Worm (Caenorhabditis elegans) whole organism, mixed stage, embryonic: ENCODE results near the gene pola-1.

Experiments used
- M03D4.4 ChIP-seq: sonication (generic microtip); optimal IDR thresholded peaks from 2 replicates; lab custom pipeline; 2017; ENCODE audit warnings: mild to moderate bottlenecking, missing genetic modification characterization, missing compliant biosample characterization
- bed-3 ChIP-seq: fragments of 200-800 bp; sonication (Bioruptor generic); optimal IDR thresholded peaks from 3 replicates; lab custom pipeline; 2018; ENCODE audit warnings: mild to moderate bottlenecking, missing genetic modification characterization, moderate library complexity, missing compliant biosample characterization
- blmp-1 ChIP-seq: fragments of 150-350 bp; optimal IDR thresholded peaks from 2 replicates; lab custom pipeline; 2014; ENCODE audit warnings: missing biosample characterization, missing genetic modification characterization
- ceh-39 ChIP-seq: fragments of 150-350 bp; optimal IDR thresholded peaks from 2 replicates; lab custom pipeline; 2014; ENCODE audit warnings: missing biosample characterization, missing genetic modification characterization
- ceh-43 ChIP-seq: fragments of 200-800 bp; sonication (Bioruptor generic); optimal IDR thresholded peaks from 2 replicates; lab custom pipeline; 2018; ENCODE audit warnings: mild to moderate bottlenecking, missing genetic modification characterization, moderate library complexity, missing compliant biosample characterization
- ceh-83 ChIP-seq: fragments of 200-800 bp; sonication (Bioruptor generic); optimal IDR thresholded peaks from 2 replicates; lab custom pipeline; 2018; ENCODE audit warnings: mild to moderate bottlenecking, missing genetic modification characterization, missing compliant biosample characterization
- ces-1 ChIP-seq: fragments of 150-350 bp; optimal IDR thresholded peaks from 2 replicates; lab custom pipeline; 2014; ENCODE audit warnings: missing biosample characterization, missing genetic modification reagents, missing genetic modification characterization
- cnd-1 ChIP-seq: fragments of 200-800 bp; sonication (Bioruptor generic); optimal IDR thresholded peaks from 2 replicates; lab custom pipeline; 2018; ENCODE audit warnings: mild to moderate bottlenecking, missing genetic modification characterization, missing compliant biosample characterization
- drap-1 ChIP-seq: fragments of 200-800 bp; sonication (Bioruptor generic); optimal IDR thresholded peaks from 3 replicates; lab custom pipeline; 2018; ENCODE audit warnings: mild to moderate bottlenecking, missing genetic modification characterization, missing compliant biosample characterization
- elt-1 ChIP-seq: sonication (generic microtip); optimal IDR thresholded peaks from 2 replicates; lab custom pipeline; 2017; ENCODE audit warnings: missing genetic modification characterization, mild to moderate bottlenecking, missing compliant biosample characterization, antibody characterized with exemption, moderate library complexity, borderline replicate concordance; ENCODE audit not compliant: insufficient read depth
- elt-3 ChIP-seq: fragments of 150-350 bp; optimal IDR thresholded peaks from 2 replicates; lab custom pipeline; 2014; ENCODE audit warnings: missing biosample characterization, missing genetic modification characterization
- flh-1 ChIP-seq: fragments of 200-800 bp; sonication (Bioruptor generic); optimal IDR thresholded peaks from 2 replicates; lab custom pipeline; 2018; ENCODE audit warnings: mild to moderate bottlenecking, missing genetic modification characterization, moderate library complexity, missing compliant biosample characterization
- ham-2 ChIP-seq: fragments of 200-800 bp; sonication (Bioruptor generic); optimal IDR thresholded peaks from 2 replicates; lab custom pipeline; 2018; ENCODE audit warnings: mild to moderate bottlenecking, missing genetic modification characterization, missing compliant biosample characterization
- hlh-1 ChIP-seq: fragments of 150-350 bp; optimal IDR thresholded peaks from 2 replicates; lab custom pipeline; 2014; ENCODE audit warnings: missing biosample characterization, missing genetic modification reagents, missing genetic modification characterization
- lin-13 ChIP-seq: fragments of 150-350 bp; optimal IDR thresholded peaks from 2 replicates; lab custom pipeline; 2014; ENCODE audit warnings: missing biosample characterization, missing genetic modification characterization
- lin-32 ChIP-seq: fragments of 200-800 bp; sonication (Bioruptor generic); optimal IDR thresholded peaks from 2 replicates; lab custom pipeline; 2018; ENCODE audit warnings: mild to moderate bottlenecking, missing genetic modification characterization, missing compliant biosample characterization
- lsy-2 ChIP-seq: fragments of 150-350 bp; optimal IDR thresholded peaks from 2 replicates; lab custom pipeline; 2014; ENCODE audit warnings: missing biosample characterization, missing genetic modification characterization
- mab-5 ChIP-seq: fragments of 150-350 bp; optimal IDR thresholded peaks from 2 replicates; lab custom pipeline; 2014; ENCODE audit warnings: missing biosample characterization, missing genetic modification characterization
- mep-1 ChIP-seq: fragments of 150-350 bp; optimal IDR thresholded peaks from 2 replicates; lab custom pipeline; 2017; ENCODE audit warnings: missing biosample characterization, missing genetic modification reagents, missing genetic modification characterization, inconsistent platforms
- mls-2 ChIP-seq: sonication (generic microtip); optimal IDR thresholded peaks from 2 replicates; lab custom pipeline; 2016; ENCODE audit warnings: mild to moderate bottlenecking, missing genetic modification characterization, moderate library complexity, missing compliant biosample characterization
- nhr-12 ChIP-seq: fragments of 150-350 bp; optimal IDR thresholded peaks from 2 replicates; lab custom pipeline; 2014; ENCODE audit warnings: missing biosample characterization, missing genetic modification characterization
- nhr-2 ChIP-seq: fragments of 150-350 bp; optimal IDR thresholded peaks from 2 replicates; lab custom pipeline; 2014; ENCODE audit warnings: missing biosample characterization, missing genetic modification characterization
- nhr-237 ChIP-seq: fragments of 150-350 bp; optimal IDR thresholded peaks from 2 replicates; lab custom pipeline; 2014; ENCODE audit warnings: missing biosample characterization, missing genetic modification characterization
- nhr-28 ChIP-seq: fragments of 150-350 bp; optimal IDR thresholded peaks from 2 replicates; lab custom pipeline; 2014; ENCODE audit warnings: missing biosample characterization, missing genetic modification characterization
- nhr-76 ChIP-seq: sonication (generic microtip); optimal IDR thresholded peaks from 2 replicates; lab custom pipeline; 2017; ENCODE audit warnings: missing biosample characterization, missing genetic modification characterization
- pha-4 ChIP-seq: fragments of 150-350 bp; optimal IDR thresholded peaks from 2 replicates; lab custom pipeline; 2018; ENCODE audit warnings: missing biosample characterization, missing genetic modification reagents, missing genetic modification characterization
- sem-2 ChIP-seq: fragments of 200-800 bp; sonication (Bioruptor generic); optimal IDR thresholded peaks from 2 replicates; lab custom pipeline; 2018; ENCODE audit warnings: mild to moderate bottlenecking, missing genetic modification characterization, missing compliant biosample characterization
- snpc-4 ChIP-seq: fragments of 150-350 bp; optimal IDR thresholded peaks from 2 replicates; lab custom pipeline; 2014; ENCODE audit warnings: missing biosample characterization, missing genetic modification characterization
- sptf-1 ChIP-seq: sonication (generic microtip); optimal IDR thresholded peaks from 2 replicates; lab custom pipeline; 2017; ENCODE audit warnings: mild to moderate bottlenecking, missing genetic modification characterization, moderate library complexity, missing compliant biosample characterization
- tbx-8 ChIP-seq: fragments of 200-800 bp; sonication (Bioruptor generic); optimal IDR thresholded peaks from 2 replicates; lab custom pipeline; 2018; ENCODE audit warnings: mild to moderate bottlenecking, missing genetic modification characterization, moderate library complexity, missing compliant biosample characterization
- unc-120 ChIP-seq: sonication (generic microtip); optimal IDR thresholded peaks from 2 replicates; lab custom pipeline; 2017; ENCODE audit warnings: missing genetic modification characterization, missing compliant biosample characterization; ENCODE audit not compliant: poor library complexity, severe bottlenecking
- unc-39 ChIP-seq: fragments of 150-350 bp; optimal IDR thresholded peaks from 2 replicates; lab custom pipeline; 2014; ENCODE audit warnings: missing biosample characterization, missing genetic modification characterization
- unc-62 ChIP-seq: fragments of 150-350 bp; optimal IDR thresholded peaks from 2 replicates; lab custom pipeline; 2014; ENCODE audit warnings: missing biosample characterization, missing genetic modification reagents, missing genetic modification characterization
- zip-8 ChIP-seq: fragments of 150-350 bp; optimal IDR thresholded peaks from 2 replicates; lab custom pipeline; 2014; ENCODE audit warnings: missing biosample characterization, missing genetic modification characterization
- ztf-11 ChIP-seq: fragments of 150-350 bp; optimal IDR thresholded peaks from 2 replicates; lab custom pipeline; 2014; ENCODE audit warnings: missing biosample characterization, missing genetic modification characterization

pola-1 gene

ce11 chrIII:11141791-11142490, at the start of gene pola-1, which contains the start of gene Y47D3A.1:
Gene pola-1 (plus strand): TSS chrIII:11142448.
Gene Y47D3A.1 (minus strand): TSS chrIII:11141841.
- TF ChIP-seq sem-2 (GFP tag; lab: Kevin White, UChicago) = no peak
- TF ChIP-seq tbx-8 (GFP tag; lab: Kevin White, UChicago) = no peak
- peak; percentile 63 for TF ChIP-seq ceh-39 (tag; lab: Kevin White, UChicago)
- no peak for TF ChIP-seq unc-39 (tag; lab: Kevin White, UChicago)
- TF ChIP-seq drap-1 = peak; percentile 10
- TF ChIP-seq hlh-1 (tag; lab: Kevin White, UChicago) = peak; percentile 36
- peak; percentile 40 for TF ChIP-seq nhr-237 (tag; lab: Kevin White, UChicago)
- no peak for TF ChIP-seq blmp-1 (tag; lab: Kevin White, UChicago)
- no peak for TF ChIP-seq ham-2 (GFP tag; lab: Kevin White, UChicago)
- TF ChIP-seq mep-1 (tag; lab: Kevin White, UChicago) = peak; percentile 81
- TF ChIP-seq lsy-2 (tag; lab: Kevin White, UChicago) = peak; percentile 63
- TF ChIP-seq lin-32 = peak; percentile 43
- no peak for TF ChIP-seq mls-2 (tag; lab: Kevin White, UChicago)
- TF ChIP-seq mab-5 (tag; lab: Kevin White, UChicago) = no peak
- TF ChIP-seq nhr-2 = no peak
- no peak for TF ChIP-seq nhr-12 (tag; lab: Kevin White, UChicago)
- no peak for TF ChIP-seq nhr-76 (tag; lab: Kevin White, UChicago)
- TF ChIP-seq lin-13 = peak; percentile 84
- peak; percentile 60 for TF ChIP-seq ces-1 (GFP tag; lab: Kevin White, UChicago)
- peak; percentile 5 for TF ChIP-seq unc-120 (tag; lab: Kevin White, UChicago)
- TF ChIP-seq snpc-4 (tag; lab: Kevin White, UChicago) = no peak
- TF ChIP-seq unc-62 (GFP tag; lab: Kevin White, UChicago) = no peak
- TF ChIP-seq sptf-1 (tag; lab: Kevin White, UChicago) = peak; percentile 76
- TF ChIP-seq nhr-28 (tag; lab: Kevin White, UChicago) = no peak
- TF ChIP-seq ceh-43 (GFP tag; lab: Kevin White, UChicago) = peak; percentile 21
- no peak for TF ChIP-seq elt-1 (tag; lab: Kevin White, UChicago)
- TF ChIP-seq ceh-83 = peak; percentile 56
- peak; percentile 44 for TF ChIP-seq zip-8 (tag; lab: Kevin White, UChicago)
- peak; percentile 42 for TF ChIP-seq M03D4.4
- peak; percentile 9 for TF ChIP-seq bed-3 (GFP tag; lab: Kevin White, UChicago)
- no peak for TF ChIP-seq flh-1 (GFP tag; lab: Kevin White, UChicago)
- TF ChIP-seq cnd-1 (tag; lab: Kevin White, UChicago) = peak; percentile 33
- TF ChIP-seq elt-3 (tag; lab: Kevin White, UChicago) = no peak
- no peak for TF ChIP-seq ztf-11 (tag; lab: Kevin White, UChicago)
- TF ChIP-seq pha-4 (tag; lab: Kevin White, UChicago) = peak; percentile 15
- TF ChIP-seq, all 35 proteins: peak for 18

- TF ChIP-seq lsy-2 (tag; lab: Kevin White, UChicago) = no peak
- no peak for TF ChIP-seq mab-5 (tag; lab: Kevin White, UChicago)
- no peak for TF ChIP-seq M03D4.4
- no peak for TF ChIP-seq nhr-76 (tag; lab: Kevin White, UChicago)
- no peak for TF ChIP-seq pha-4 (tag; lab: Kevin White, UChicago)
- no peak for TF ChIP-seq ceh-83
- TF ChIP-seq flh-1 (GFP tag; lab: Kevin White, UChicago) = no peak
- no peak for TF ChIP-seq unc-62 (GFP tag; lab: Kevin White, UChicago)
- no peak for TF ChIP-seq hlh-1 (tag; lab: Kevin White, UChicago)
- peak; percentile 56 for TF ChIP-seq sptf-1 (tag; lab: Kevin White, UChicago)
- no peak for TF ChIP-seq ceh-39 (tag; lab: Kevin White, UChicago)
- TF ChIP-seq sem-2 (GFP tag; lab: Kevin White, UChicago) = no peak
- TF ChIP-seq ceh-43 (GFP tag; lab: Kevin White, UChicago) = no peak
- TF ChIP-seq lin-13 = no peak
- no peak for TF ChIP-seq blmp-1 (tag; lab: Kevin White, UChicago)
- no peak for TF ChIP-seq zip-8 (tag; lab: Kevin White, UChicago)
- TF ChIP-seq cnd-1 (tag; lab: Kevin White, UChicago) = peak; percentile 46
- TF ChIP-seq mls-2 (tag; lab: Kevin White, UChicago) = peak; percentile 18
- no peak for TF ChIP-seq bed-3 (GFP tag; lab: Kevin White, UChicago)
- TF ChIP-seq nhr-237 (tag; lab: Kevin White, UChicago) = no peak
- TF ChIP-seq drap-1 = no peak
- no peak for TF ChIP-seq lin-32
- TF ChIP-seq nhr-2 = no peak
- TF ChIP-seq ztf-11 (tag; lab: Kevin White, UChicago) = no peak
- no peak for TF ChIP-seq snpc-4 (tag; lab: Kevin White, UChicago)
- TF ChIP-seq unc-120 (tag; lab: Kevin White, UChicago) = no peak
- TF ChIP-seq, all 35 proteins: peak for 3
Observed at ce11 chrIII:11093489-11093888, 48.8 kb upstream of the pola-1 start.
